Worm (Caenorhabditis elegans) whole organism, young adult: Measurements from ENCODE around the gene F58F12.1.

ENCODE experiments used
- B0035.1 ChIP-seq: sonication (generic microtip); optimal IDR thresholded peaks from 2 replicates; lab custom pipeline; 2016; ENCODE audit warnings: missing genetic modification characterization, mild to moderate bottlenecking, missing compliant biosample characterization, missing genotype, missing genetic modification reagents
- C06A6.2 ChIP-seq: fragments of 200-800 bp; sonication (Bioruptor generic); conservative IDR thresholded peaks from 2 replicates; pipeline ENCODE4 v1.3.6; 2022; ENCODE audit warnings: missing genetic modification characterization, missing compliant biosample characterization
- C17E4.6 ChIP-seq: fragments of 200-800 bp; sonication (Bioruptor generic); IDR thresholded peaks from 2 replicates; pipeline ENCODE4 v1.3.6; 2022; ENCODE audit warnings: missing genetic modification reagents, missing genetic modification characterization, missing compliant biosample characterization
- F22D6.2 ChIP-seq: sonication (generic microtip); optimal IDR thresholded peaks from 2 replicates; lab custom pipeline; 2016; ENCODE audit warnings: mild to moderate bottlenecking, missing genetic modification characterization, missing compliant biosample characterization
- F23B12.7 ChIP-seq: sonication (generic microtip); optimal IDR thresholded peaks from 2 replicates; lab custom pipeline; 2017; ENCODE audit warnings: missing genetic modification characterization, mild to moderate bottlenecking, missing compliant biosample characterization, antibody characterized with exemption, moderate library complexity; ENCODE audit not compliant: insufficient read depth
- F33H1.4 ChIP-seq: fragments of 200-800 bp; sonication (Bioruptor generic); IDR thresholded peaks from 2 replicates; pipeline ENCODE4 v1.3.6; 2022; ENCODE audit warnings: missing genetic modification reagents, missing genetic modification characterization, missing compliant biosample characterization
- F39B2.1 ChIP-seq: fragments of 200-800 bp; sonication (Bioruptor generic); IDR thresholded peaks from 2 replicates; pipeline ENCODE4 v1.3.6; 2022; ENCODE audit warnings: missing genetic modification reagents, missing genetic modification characterization, missing compliant biosample characterization
- F52B5.7 ChIP-seq: sonication (generic microtip); optimal IDR thresholded peaks from 2 replicates; lab custom pipeline; 2016; ENCODE audit warnings: mild to moderate bottlenecking, missing genetic modification characterization, missing compliant biosample characterization
- K12H6.12 ChIP-seq: fragments of 200-800 bp; sonication (Bioruptor generic); optimal IDR thresholded peaks from 2 replicates; lab custom pipeline; 2018; ENCODE audit warnings: mild to moderate bottlenecking, missing genetic modification characterization, missing compliant biosample characterization
- Y53G8AR.9 ChIP-seq: fragments of 200-800 bp; sonication (Bioruptor generic); conservative IDR thresholded peaks from 2 replicates; pipeline ENCODE4 v1.3.6; 2022; ENCODE audit warnings: missing genetic modification reagents, missing genetic modification characterization, missing compliant biosample characterization
- Y79H2A.3 ChIP-seq: fragments of 200-800 bp; sonication (Bioruptor generic); conservative IDR thresholded peaks from 2 replicates; pipeline ENCODE4 v1.3.6; 2022; ENCODE audit warnings: missing genetic modification reagents, missing genetic modification characterization, missing compliant biosample characterization
- ZK185.1 ChIP-seq: sonication (generic microtip); optimal IDR thresholded peaks from 2 replicates; lab custom pipeline; 2016; ENCODE audit warnings: mild to moderate bottlenecking, missing genetic modification characterization, missing compliant biosample characterization; ENCODE audit not compliant: poor library complexity, severe bottlenecking
- aptf-3 ChIP-seq: fragments of 200-800 bp; sonication (Bioruptor generic); IDR thresholded peaks from 2 replicates; pipeline ENCODE4 v1.3.6; 2022; ENCODE audit warnings: missing genetic modification characterization, missing compliant biosample characterization
- atf-7 ChIP-seq: sonication (generic microtip); optimal IDR thresholded peaks from 2 replicates; lab custom pipeline; 2017; ENCODE audit warnings: mild to moderate bottlenecking, missing genetic modification characterization, missing compliant biosample characterization
- attf-5 ChIP-seq: fragments of 200-800 bp; sonication (Bioruptor generic); optimal IDR thresholded peaks from 2 replicates; lab custom pipeline; 2018; ENCODE audit warnings: mild to moderate bottlenecking, missing genetic modification characterization, missing compliant biosample characterization
- bed-2 ChIP-seq: fragments of 200-800 bp; sonication (Bioruptor generic); IDR thresholded peaks from 2 replicates; pipeline ENCODE4 v1.3.6; 2022; ENCODE audit warnings: missing genetic modification reagents, missing genetic modification characterization, missing compliant biosample characterization
- cebp-1 ChIP-seq, 2 experiments: fragments of 200-800 bp in 1 of 2; sonication (Bioruptor generic) in 1 of 2; sonication (generic microtip) in 1 of 2; IDR thresholded peaks in 1 of 2; optimal IDR thresholded peaks in 1 of 2; 2 replicates each; pipeline versions ENCODE4 v1.3.6 to Lab custom; 2017 to 2022; ENCODE audit warnings: missing compliant biosample characterization in 2 of 2, missing genetic modification characterization in 2 of 2, mild to moderate bottlenecking in 1 of 2, missing genetic modification reagents in 1 of 2, moderate library complexity in 1 of 2
- cebp-2 ChIP-seq: fragments of 200-800 bp; sonication (Bioruptor generic); IDR thresholded peaks from 2 replicates; pipeline ENCODE4 v1.3.6; 2022; ENCODE audit warnings: missing genetic modification characterization, missing compliant biosample characterization
- ceh-91 ChIP-seq: fragments of 200-800 bp; sonication (Bioruptor generic); IDR thresholded peaks from 2 replicates; pipeline ENCODE4 v1.3.6; 2022; ENCODE audit warnings: missing genetic modification reagents, missing genetic modification characterization, missing compliant biosample characterization
- dox-1 ChIP-seq: fragments of 200-800 bp; sonication (Bioruptor generic); IDR thresholded peaks from 2 replicates; pipeline ENCODE4 v1.3.6; 2022; ENCODE audit warnings: missing genetic modification reagents, missing genetic modification characterization, missing compliant biosample characterization
- efl-1 ChIP-seq: fragments of 150-350 bp; optimal IDR thresholded peaks from 2 replicates; lab custom pipeline; 2014; ENCODE audit warnings: missing biosample characterization, missing genetic modification reagents, missing genetic modification characterization
- egl-18 ChIP-seq: fragments of 200-800 bp; sonication (Bioruptor generic); IDR thresholded peaks from 2 replicates; pipeline ENCODE4 v1.3.6; 2022; ENCODE audit warnings: missing genetic modification reagents, missing genetic modification characterization, missing compliant biosample characterization
- egl-44 ChIP-seq: fragments of 200-800 bp; sonication (Bioruptor generic); IDR thresholded peaks from 2 replicates; pipeline ENCODE4 v1.3.6; 2022; ENCODE audit warnings: missing genetic modification reagents, missing genetic modification characterization, missing compliant biosample characterization
- egrh-3 ChIP-seq: fragments of 200-800 bp; sonication (Bioruptor generic); IDR thresholded peaks from 2 replicates; pipeline ENCODE4 v1.3.6; 2022; ENCODE audit warnings: missing genetic modification reagents, missing genetic modification characterization, missing compliant biosample characterization
- ets-4 ChIP-seq: fragments of 200-800 bp; sonication (Bioruptor generic); optimal IDR thresholded peaks from 2 replicates; lab custom pipeline; 2018; ENCODE audit warnings: mild to moderate bottlenecking, missing genetic modification characterization, missing compliant biosample characterization
- hmg-1.2 ChIP-seq: fragments of 200-800 bp; sonication (Bioruptor generic); IDR thresholded peaks from 2 replicates; pipeline ENCODE4 v1.3.6; 2022; ENCODE audit warnings: missing genetic modification reagents, missing genetic modification characterization, missing compliant biosample characterization
- let-526 ChIP-seq: fragments of 200-800 bp; sonication (Bioruptor generic); IDR thresholded peaks from 2 replicates; pipeline ENCODE4 v1.3.6; 2022; ENCODE audit warnings: missing genetic modification reagents, missing genetic modification characterization, missing compliant biosample characterization
- let-607 ChIP-seq, 2 experiments: fragments of 200-800 bp in 1 of 2; sonication (Bioruptor generic) in 1 of 2; sonication (generic microtip) in 1 of 2; optimal IDR thresholded peaks; 2 replicates each; lab custom pipeline; 2016 to 2018; ENCODE audit warnings: mild to moderate bottlenecking in 2 of 2, missing compliant biosample characterization in 2 of 2, missing genetic modification characterization in 2 of 2, moderate library complexity in 2 of 2, missing genotype in 1 of 2
- lin-26 ChIP-seq: fragments of 200-800 bp; sonication (Bioruptor generic); IDR thresholded peaks from 2 replicates; pipeline ENCODE4 v1.3.6; 2022; ENCODE audit warnings: missing genetic modification reagents, missing genetic modification characterization, missing compliant biosample characterization
- lin-54 ChIP-seq: fragments of 200-800 bp; sonication (Bioruptor generic); optimal IDR thresholded peaks from 2 replicates; lab custom pipeline; 2018; ENCODE audit warnings: mild to moderate bottlenecking, missing genetic modification characterization, missing compliant biosample characterization
- lir-1 ChIP-seq: fragments of 200-800 bp; sonication (Bioruptor generic); conservative IDR thresholded peaks from 2 replicates; pipeline ENCODE4 v1.3.6; 2022; ENCODE audit warnings: missing genetic modification reagents, missing genetic modification characterization, missing compliant biosample characterization
- madf-3 ChIP-seq: fragments of 200-800 bp; sonication (Bioruptor generic); IDR thresholded peaks from 2 replicates; pipeline ENCODE4 v1.3.6; 2022; ENCODE audit warnings: missing genetic modification reagents, missing genetic modification characterization, missing compliant biosample characterization
- mcd-1 ChIP-seq: fragments of 200-800 bp; sonication (Bioruptor generic); IDR thresholded peaks from 2 replicates; pipeline ENCODE4 v1.3.6; 2022; ENCODE audit warnings: missing genetic modification reagents, missing genetic modification characterization, missing compliant biosample characterization
- nfyb-1 ChIP-seq: fragments of 200-800 bp; sonication (Bioruptor generic); IDR thresholded peaks from 2 replicates; pipeline ENCODE4 v1.3.6; 2022; ENCODE audit warnings: missing genetic modification reagents, missing genetic modification characterization, missing compliant biosample characterization
- nhr-80 ChIP-seq: sonication (generic microtip); optimal IDR thresholded peaks from 2 replicates; lab custom pipeline; 2016; ENCODE audit warnings: missing genetic modification characterization, missing compliant biosample characterization
- pbrm-1 ChIP-seq: fragments of 200-800 bp; sonication (Bioruptor generic); IDR thresholded peaks from 2 replicates; pipeline ENCODE4 v1.3.6; 2022; ENCODE audit warnings: missing genetic modification reagents, missing genetic modification characterization, missing compliant biosample characterization
- rcor-1 ChIP-seq: fragments of 200-800 bp; sonication (Bioruptor generic); IDR thresholded peaks from 2 replicates; pipeline ENCODE4 v1.3.6; 2022; ENCODE audit warnings: missing genetic modification reagents, missing genetic modification characterization, missing compliant biosample characterization
- snpc-1.1 ChIP-seq: sonication (generic microtip); optimal IDR thresholded peaks from 2 replicates; lab custom pipeline; 2017; ENCODE audit warnings: missing genetic modification characterization, mild to moderate bottlenecking, missing compliant biosample characterization, antibody characterized with exemption, moderate library complexity, missing genotype, missing genetic modification reagents; ENCODE audit not compliant: insufficient read depth
- snpc-3.4 ChIP-seq: sonication (generic microtip); optimal IDR thresholded peaks from 2 replicates; lab custom pipeline; 2017; ENCODE audit warnings: missing genetic modification characterization, mild to moderate bottlenecking, missing compliant biosample characterization, antibody characterized with exemption, moderate library complexity, missing genotype, missing genetic modification reagents
- somi-1 ChIP-seq: fragments of 200-800 bp; sonication (Bioruptor generic); optimal IDR thresholded peaks from 2 replicates; lab custom pipeline; 2018; ENCODE audit warnings: mild to moderate bottlenecking, missing genetic modification characterization, missing compliant biosample characterization
- sptf-2 ChIP-seq: fragments of 200-800 bp; sonication (Bioruptor generic); optimal IDR thresholded peaks from 2 replicates; lab custom pipeline; 2018; ENCODE audit warnings: mild to moderate bottlenecking, missing genetic modification characterization, missing compliant biosample characterization
- tbp1 ChIP-seq: fragments of 200-800 bp; sonication (Bioruptor generic); optimal IDR thresholded peaks from 2 replicates; lab custom pipeline; 2018; ENCODE audit warnings: mild to moderate bottlenecking, missing genetic modification characterization, missing compliant biosample characterization
- tlf-1 ChIP-seq: fragments of 200-800 bp; sonication (Bioruptor generic); optimal IDR thresholded peaks from 2 replicates; lab custom pipeline; 2018; ENCODE audit warnings: mild to moderate bottlenecking, missing genetic modification characterization, missing compliant biosample characterization
- unc-62 ChIP-seq: fragments of 150-350 bp; optimal IDR thresholded peaks from 2 replicates; lab custom pipeline; 2014; ENCODE audit warnings: missing biosample characterization, missing genetic modification reagents, missing genetic modification characterization
- zfh-2 ChIP-seq: fragments of 200-800 bp; sonication (Bioruptor generic); conservative IDR thresholded peaks from 2 replicates; pipeline ENCODE4 v1.3.6; 2022; ENCODE audit warnings: missing genetic modification reagents, missing genetic modification characterization, missing compliant biosample characterization
- ztf-25 ChIP-seq: fragments of 200-800 bp; sonication (Bioruptor generic); IDR thresholded peaks from 2 replicates; pipeline ENCODE4 v1.3.6; 2022; ENCODE audit warnings: missing genetic modification reagents, missing genetic modification characterization, missing compliant biosample characterization
- ztf-6 ChIP-seq: fragments of 200-800 bp; sonication (Bioruptor generic); IDR thresholded peaks from 2 replicates; pipeline ENCODE4 v1.3.6; 2022; ENCODE audit warnings: missing genetic modification reagents, missing genetic modification characterization, missing compliant biosample characterization

F58F12.1 gene

ce11 chrII:6348360-6348759 is 35.1 kb upstream of the F58F12.1 start (continued):
- TF ChIP-seq ceh-91 (GFP tag; lab: Robert Waterston, UW) (peak; percentile 13; the same call in 1 of the 2 replicates), K12H6.12 (peak; percentile 75), egl-18 (GFP tag; lab: Robert Waterston, UW) (peak; percentile 42; the same call in 1 of the 2 replicates), snpc-3.4 (no peak), dox-1 (GFP tag; lab: Robert Waterston, UW) (peak; percentile 54; the same call in 1 of the 2 replicates), Y79H2A.3 (GFP tag; lab: Robert Waterston, UW) (no peak), tbp1 (GFP tag; lab: Kevin White, UChicago) (peak; percentile 53), B0035.1 (tag; lab: Kevin White, UChicago) (no peak), ZK185.1 (tag; lab: Kevin White, UChicago) (peak; percentile 83), atf-7 (tag; lab: Kevin White, UChicago) (peak; percentile 73), unc-62 (GFP tag; lab: Kevin White, UChicago) (peak; percentile 88), F22D6.2 (tag; lab: Kevin White, UChicago) (peak; percentile 52), nhr-80 (tag; lab: Kevin White, UChicago) (peak; percentile 80), attf-5 (GFP tag; lab: Kevin White, UChicago) (peak; percentile 82), sptf-2 (GFP tag; lab: Kevin White, UChicago) (no peak), C17E4.6 (GFP tag; lab: Robert Waterston, UW) (0 out of 2 replicates have a peak, but pooled peaks have one; percentile 38), aptf-3 (GFP tag; lab: Robert Waterston, UW) (no peak), bed-2 (GFP tag; lab: Robert Waterston, UW) (no peak), egl-44 (peak; percentile 81), cebp-1 (GFP tag; IDR thresholded peaks at IDR 0.05; lab: Robert Waterston, UW) (peak; percentile 65), cebp-1 (tag; optimal IDR thresholded peaks at IDR 0.05; lab: Kevin White, UChicago) (peak; percentile 87), snpc-1.1 (peak; percentile 16), tlf-1 (GFP tag; lab: Kevin White, UChicago) (peak; percentile 64), let-607 (tag; optimal IDR thresholded peaks at IDR 0.05; lab: Kevin White, UChicago) (peak in 1 of 2 experiments; percentile 71), somi-1 (peak; percentile 64), F52B5.7 (tag; lab: Kevin White, UChicago) (no peak), zfh-2 (GFP tag; lab: Robert Waterston, UW) (peak; percentile 82), ztf-6 (GFP tag; lab: Robert Waterston, UW) (no peak), let-526 (GFP tag; lab: Robert Waterston, UW) (peak; percentile 75; the same call in 1 of the 2 replicates), rcor-1 (0 out of 2 replicates have a peak, but pooled peaks have one; percentile 28), efl-1 (no peak), lin-26 (GFP tag; lab: Robert Waterston, UW) (peak; percentile 72; the same call in 1 of the 2 replicates), nfyb-1 (peak; percentile 57; the same call in 1 of the 2 replicates), cebp-2 (no peak), F33H1.4 (GFP tag; lab: Robert Waterston, UW) (no peak), ets-4 (peak; percentile 48), lin-54 (GFP tag; lab: Kevin White, UChicago) (peak; percentile 72), hmg-1.2 (peak; percentile 80), egrh-3 (GFP tag; lab: Robert Waterston, UW) (peak; percentile 53; the same call in 1 of the 2 replicates), madf-3 (GFP tag; lab: Robert Waterston, UW) (0 out of 2 replicates have a peak, but pooled peaks have one; percentile 67), F23B12.7 (peak; percentile 42), lir-1 (GFP tag; lab: Robert Waterston, UW) (peak; percentile 69; the same call in 1 of the 2 replicates), Y53G8AR.9 (GFP tag; lab: Robert Waterston, UW) (peak; percentile 78), C06A6.2 (GFP tag; lab: Robert Waterston, UW) (peak; percentile 80), pbrm-1 (GFP tag; lab: Robert Waterston, UW) (peak; percentile 72), mcd-1 (GFP tag; lab: Robert Waterston, UW) (peak; percentile 85), ztf-25 (no peak), F39B2.1 (GFP tag; lab: Robert Waterston, UW) (no peak)
